Worm (Caenorhabditis elegans) whole organism, early embryonic: ENCODE results near the gene tor-2.

Experiments
- B0310.2 ChIP-seq: sonication (generic microtip); optimal IDR thresholded peaks from 2 replicates; lab custom pipeline; 2016; ENCODE audit warnings: mild to moderate bottlenecking, missing genetic modification characterization, missing compliant biosample characterization
- F13C5.2 ChIP-seq: sonication (generic microtip); optimal IDR thresholded peaks from 2 replicates; lab custom pipeline; 2017; ENCODE audit warnings: mild to moderate bottlenecking, missing genetic modification characterization, inconsistent platforms, missing compliant biosample characterization
- aly-1 ChIP-seq: sonication (generic microtip); optimal IDR thresholded peaks from 2 replicates; lab custom pipeline; 2016; ENCODE audit warnings: missing genetic modification characterization, missing compliant biosample characterization
- ama-1 ChIP-seq: fragments of 150-350 bp; optimal IDR thresholded peaks from 2 replicates; lab custom pipeline; 2014
- ceh-13 ChIP-seq: fragments of 200-800 bp; sonication (Bioruptor generic); optimal IDR thresholded peaks from 2 replicates; lab custom pipeline; 2018; ENCODE audit warnings: mild to moderate bottlenecking, missing genetic modification characterization, missing compliant biosample characterization
- ceh-36 ChIP-seq: sonication (generic microtip); optimal IDR thresholded peaks from 2 replicates; lab custom pipeline; 2016; ENCODE audit warnings: missing genetic modification characterization, inconsistent platforms, missing compliant biosample characterization
- ets-7 ChIP-seq: sonication (generic microtip); optimal IDR thresholded peaks from 2 replicates; lab custom pipeline; 2016; ENCODE audit warnings: missing genotype, missing genetic modification characterization, missing compliant biosample characterization
- flt-1 ChIP-seq: fragments of 200-800 bp; sonication (Bioruptor generic); IDR thresholded peaks from 2 replicates; pipeline ENCODE4 v1.3.6; 2022; ENCODE audit warnings: missing genetic modification characterization, missing compliant biosample characterization
- hmbx-1 ChIP-seq: sonication (generic microtip); optimal IDR thresholded peaks from 2 replicates; lab custom pipeline; 2016; ENCODE audit warnings: mild to moderate bottlenecking, missing genetic modification characterization, missing compliant biosample characterization
- hmg-4 ChIP-seq: fragments of 200-800 bp; sonication (Bioruptor generic); optimal IDR thresholded peaks from 2 replicates; lab custom pipeline; 2018; ENCODE audit warnings: mild to moderate bottlenecking, missing genetic modification characterization, missing compliant biosample characterization
- hnd-1 ChIP-seq: sonication (generic microtip); optimal IDR thresholded peaks from 2 replicates; lab custom pipeline; 2016; ENCODE audit warnings: missing genetic modification characterization, missing compliant biosample characterization
- pes-1 ChIP-seq: fragments of 200-800 bp; sonication (Bioruptor generic); IDR thresholded peaks from 2 replicates; pipeline ENCODE4 v1.3.6; 2022; ENCODE audit warnings: missing genetic modification reagents, missing genetic modification characterization, missing compliant biosample characterization
- scrt-1 ChIP-seq: fragments of 200-800 bp; sonication (Bioruptor generic); IDR thresholded peaks from 2 replicates; pipeline ENCODE4 v1.3.6; 2022; ENCODE audit warnings: missing genetic modification characterization, missing compliant biosample characterization
- sea-1 ChIP-seq: fragments of 200-800 bp; sonication (Bioruptor generic); conservative IDR thresholded peaks from 2 replicates; pipeline ENCODE4 v1.3.6; 2022; ENCODE audit warnings: missing genetic modification characterization, missing compliant biosample characterization
- tbx-11 ChIP-seq: fragments of 200-800 bp; sonication (Bioruptor generic); IDR thresholded peaks from 2 replicates; pipeline ENCODE4 v1.3.6; 2022; ENCODE audit warnings: missing genetic modification characterization, missing compliant biosample characterization
- tbx-37 ChIP-seq: fragments of 200-800 bp; sonication (Bioruptor generic); conservative IDR thresholded peaks from 2 replicates; pipeline ENCODE4 v1.3.6; 2022; ENCODE audit warnings: missing genetic modification reagents, missing genetic modification characterization, missing compliant biosample characterization
- tra-4 ChIP-seq: sonication (generic microtip); optimal IDR thresholded peaks from 2 replicates; lab custom pipeline; 2017; ENCODE audit warnings: missing genetic modification characterization, missing compliant biosample characterization

The tor-2 gene

ce11 chrIV:14001782-14002181, 17.8 kb upstream of the tor-2 start:
- TF ChIP-seq hmbx-1 (tag; lab: Kevin White, UChicago) (no peak), B0310.2 (tag; lab: Kevin White, UChicago) (no peak), ceh-36 (tag; lab: Kevin White, UChicago) (no peak), tra-4 (no peak), flt-1 (GFP tag; lab: Robert Waterston, UW) (no peak), tbx-37 (GFP tag; lab: Robert Waterston, UW) (no peak), ets-7 (tag; lab: Kevin White, UChicago) (no peak), F13C5.2 (tag; lab: Kevin White, UChicago) (no peak), tbx-11 (GFP tag; lab: Robert Waterston, UW) (no peak), sea-1 (GFP tag; lab: Robert Waterston, UW) (no peak), hmg-4 (GFP tag; lab: Kevin White, UChicago) (no peak), ceh-13 (GFP tag; lab: Kevin White, UChicago) (no peak), hnd-1 (no peak), ama-1 (lab: Kevin White, UChicago) (no peak), aly-1 (no peak), pes-1 (no peak), scrt-1 (GFP tag; lab: Robert Waterston, UW) (no peak)

DNA sequence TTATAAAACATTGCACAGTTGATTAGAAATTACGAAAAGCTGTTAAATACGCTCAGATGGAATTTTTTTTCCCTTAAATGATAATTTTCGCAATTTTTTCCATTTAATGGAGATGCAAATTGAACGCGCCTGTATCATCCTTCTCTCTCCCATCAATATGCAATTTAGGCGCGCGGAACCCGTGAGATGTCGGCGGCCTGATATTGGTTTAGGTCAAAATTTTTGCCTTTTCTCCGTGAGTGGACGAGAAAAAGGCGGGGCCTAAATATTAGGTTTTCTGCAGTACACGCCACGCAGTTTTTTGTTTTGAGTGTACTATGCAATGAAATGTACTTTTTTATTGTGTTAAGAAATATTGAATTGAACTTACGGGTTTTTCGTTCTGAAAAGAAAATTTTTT, 5.9 kb upstream of the tor-2 start:
- TF ChIP-seq tra-4 (no peak), tbx-11 (GFP tag; lab: Robert Waterston, UW) (no peak), ama-1 (lab: Kevin White, UChicago) (no peak), sea-1 (GFP tag; lab: Robert Waterston, UW) (no peak), ceh-13 (GFP tag; lab: Kevin White, UChicago) (no peak), scrt-1 (GFP tag; lab: Robert Waterston, UW) (no peak), pes-1 (no peak), F13C5.2 (tag; lab: Kevin White, UChicago) (no peak), hnd-1 (no peak), B0310.2 (tag; lab: Kevin White, UChicago) (no peak), tbx-37 (GFP tag; lab: Robert Waterston, UW) (no peak), aly-1 (no peak), hmg-4 (GFP tag; lab: Kevin White, UChicago) (no peak), ceh-36 (tag; lab: Kevin White, UChicago) (no peak), hmbx-1 (tag; lab: Kevin White, UChicago) (no peak), flt-1 (GFP tag; lab: Robert Waterston, UW) (no peak), ets-7 (tag; lab: Kevin White, UChicago) (no peak)

ce11 chrIV:13988781-13989180, 4.8 kb upstream of the tor-2 start, which contains the start of gene egl-23:
Gene egl-23, plus strand, starts transcription at chrIV:13989081.
- TF ChIP-seq hnd-1 (no peak), ets-7 (tag; lab: Kevin White, UChicago) (no peak), flt-1 (GFP tag; lab: Robert Waterston, UW) (no peak), tbx-11 (GFP tag; lab: Robert Waterston, UW) (no peak), F13C5.2 (tag; lab: Kevin White, UChicago) (no peak), B0310.2 (tag; lab: Kevin White, UChicago) (no peak), sea-1 (GFP tag; lab: Robert Waterston, UW) (no peak), tbx-37 (GFP tag; lab: Robert Waterston, UW) (no peak), pes-1 (no peak), ceh-13 (GFP tag; lab: Kevin White, UChicago) (no peak), ama-1 (lab: Kevin White, UChicago) (no peak), scrt-1 (GFP tag; lab: Robert Waterston, UW) (no peak), ceh-36 (tag; lab: Kevin White, UChicago) (no peak), tra-4 (no peak), hmg-4 (GFP tag; lab: Kevin White, UChicago) (no peak)

DNA sequence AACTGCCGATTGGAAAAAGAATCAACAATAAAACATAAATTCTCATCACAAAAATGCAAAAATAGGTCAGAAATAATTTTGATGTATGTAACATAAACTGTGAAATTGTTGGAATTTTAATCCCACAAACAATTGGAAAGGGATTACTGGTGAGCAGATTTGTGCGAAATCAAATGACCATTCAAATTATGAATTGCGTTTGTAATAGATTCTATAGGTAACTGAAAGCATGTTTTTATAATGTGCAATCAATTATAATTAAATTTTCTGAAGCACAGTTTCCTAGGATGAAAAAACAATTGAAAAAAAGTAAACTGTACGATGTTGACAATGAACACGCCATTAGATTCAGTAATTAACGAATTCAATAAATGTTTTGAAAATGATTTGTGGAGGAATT, 1.8 kb upstream of the tor-2 start, which contains the start of gene tor-1:
Gene tor-1 (minus strand): TSS at position 101 of the 400 bp plus-strand sequence.
- no peak for TF ChIP-seq pes-1
- no peak for TF ChIP-seq tra-4

ce11 chrIV:13982425-13982824, 1.5 kb downstream of the tor-2 start, which contains the start of gene gei-18:
Gene gei-18, minus strand, starts transcription at chrIV:13982525.
- no peak for TF ChIP-seq tra-4
- no peak for TF ChIP-seq aly-1
- TF ChIP-seq sea-1 (GFP tag; lab: Robert Waterston, UW) = no peak
- TF ChIP-seq ama-1 (lab: Kevin White, UChicago) = no peak
- no peak for TF ChIP-seq pes-1
- no peak for TF ChIP-seq hmbx-1 (tag; lab: Kevin White, UChicago)
- no peak for TF ChIP-seq scrt-1 (GFP tag; lab: Robert Waterston, UW)
- no peak for TF ChIP-seq tbx-11 (GFP tag; lab: Robert Waterston, UW)
- TF ChIP-seq ets-7 (tag; lab: Kevin White, UChicago) = no peak
- no peak for TF ChIP-seq B0310.2 (tag; lab: Kevin White, UChicago)
- TF ChIP-seq tbx-37 (GFP tag; lab: Robert Waterston, UW) = no peak

ce11 chrIV:13979797-13980459, 4.0 kb downstream of the tor-2 start, which contains the start of gene dnbp-1:
Gene dnbp-1, minus strand, starts transcription at chrIV:13979847.
- TF ChIP-seq F13C5.2 (tag; lab: Kevin White, UChicago) = no peak

DNA sequence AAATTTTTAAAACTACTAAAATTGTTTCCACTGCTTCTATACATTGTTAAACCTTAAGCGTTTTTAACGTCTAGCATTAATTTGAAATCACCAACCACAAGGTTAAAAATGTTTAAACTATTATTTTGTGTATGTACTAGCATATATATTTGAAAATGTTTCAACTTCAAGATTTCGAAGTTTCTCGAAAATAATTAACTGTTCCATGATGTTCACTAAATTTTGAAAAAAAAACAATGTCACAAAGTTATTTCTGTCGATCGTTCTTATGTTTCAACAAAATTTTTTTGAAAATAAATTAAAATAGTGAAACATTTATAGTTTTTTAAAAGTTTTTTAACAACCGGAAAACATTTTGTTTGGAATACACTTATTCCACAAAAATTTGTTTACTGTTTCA, 29.4 kb downstream of the tor-2 start:
- no peak for TF ChIP-seq tra-4

DNA sequence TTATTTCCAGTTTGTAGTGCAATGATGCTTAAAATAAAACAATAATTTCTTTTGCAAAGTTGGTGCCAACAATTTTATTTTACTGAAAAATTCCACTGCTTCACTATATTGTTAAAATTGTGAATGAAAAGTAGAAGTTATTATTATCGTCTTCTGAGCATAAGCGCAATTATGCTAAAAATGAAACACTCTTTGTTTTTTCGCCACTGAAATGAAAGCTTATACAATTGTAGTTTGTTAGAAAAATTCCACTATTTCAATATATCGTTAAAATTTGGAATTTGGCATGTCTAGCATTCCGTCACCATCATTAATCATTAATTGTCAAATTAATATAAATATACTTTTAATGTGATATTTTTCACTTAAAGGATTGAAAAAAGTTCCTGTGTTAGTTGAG, 30.0 kb downstream of the tor-2 start:
- TF ChIP-seq hmbx-1 (tag; lab: Kevin White, UChicago) (no peak), hmg-4 (GFP tag; lab: Kevin White, UChicago) (no peak), ets-7 (tag; lab: Kevin White, UChicago) (no peak), hnd-1 (no peak)
